Fruit fly (Drosophila melanogaster) whole organism, embryonic: ENCODE measurements around the gene CG17612.
A peak's percentile ranks its signal among the peaks of the same experiment; 100 is the strongest.

Experiments used
- Antp ChIP-seq: fragments of 200-800 bp; sonication (Bioruptor generic); optimal IDR thresholded peaks from 3 replicates; lab custom pipeline; 2016; ENCODE audit warnings: missing biosample characterization, missing genetic modification characterization
- B-H1 ChIP-seq: fragments of 200-800 bp; sonication (Bioruptor generic); IDR thresholded peaks from 3 replicates; pipeline ENCODE4 v1.3.6; 2022; ENCODE audit warnings: missing biosample characterization, missing genetic modification characterization
- Blimp-1 ChIP-seq: fragments of 200-800 bp; sonication (Bioruptor generic); optimal IDR thresholded peaks from 3 replicates; lab custom pipeline; 2018; ENCODE audit warnings: missing biosample characterization, missing genetic modification characterization, mild to moderate bottlenecking, moderate library complexity, missing genetic modification reagents
- CG12071 ChIP-seq: fragments of 200-800 bp; sonication (Bioruptor generic); optimal IDR thresholded peaks from 3 replicates; lab custom pipeline; 2018; ENCODE audit warnings: missing biosample characterization, mild to moderate bottlenecking, missing genetic modification characterization
- CG12219 ChIP-seq: fragments of 200-800 bp; sonication (Bioruptor generic); optimal IDR thresholded peaks from 3 replicates; lab custom pipeline; 2018; ENCODE audit warnings: missing biosample characterization, mild to moderate bottlenecking, missing genetic modification characterization
- CG12236 ChIP-seq: fragments of 200-800 bp; sonication (Bioruptor generic); optimal IDR thresholded peaks from 2 replicates; lab custom pipeline; 2016; ENCODE audit warnings: missing biosample characterization, missing genetic modification characterization
- CG12299 ChIP-seq: fragments of 200-800 bp; sonication (Bioruptor generic); optimal IDR thresholded peaks from 2 replicates; lab custom pipeline; 2018; ENCODE audit warnings: missing biosample characterization, mild to moderate bottlenecking, missing genetic modification characterization
- CG14441 ChIP-seq: fragments of 200-800 bp; sonication (Bioruptor generic); IDR thresholded peaks from 2 replicates; pipeline ENCODE4 v1.3.6; 2022; ENCODE audit warnings: missing biosample characterization, missing genetic modification characterization
- CG16863 ChIP-seq: fragments of 200-800 bp; sonication (Bioruptor generic); optimal IDR thresholded peaks from 3 replicates; lab custom pipeline; 2016; ENCODE audit warnings: missing biosample characterization, missing genetic modification characterization
- CG17359 ChIP-seq: fragments of 200-800 bp; sonication (Bioruptor generic); optimal IDR thresholded peaks from 3 replicates; lab custom pipeline; 2018; ENCODE audit warnings: missing biosample characterization, mild to moderate bottlenecking, missing genetic modification characterization, moderate library complexity
- CG17802 ChIP-seq: fragments of 200-800 bp; sonication (Bioruptor generic); optimal IDR thresholded peaks from 2 replicates; lab custom pipeline; 2018; ENCODE audit warnings: missing biosample characterization, mild to moderate bottlenecking, missing genetic modification characterization, moderate library complexity
- CG2129 ChIP-seq: fragments of 200-800 bp; sonication (Bioruptor generic); IDR thresholded peaks from 2 replicates; pipeline ENCODE4 v1.3.6; 2022; ENCODE audit warnings: missing biosample characterization, missing genetic modification characterization; ENCODE audit not compliant: partially characterized antibody
- CG2875 ChIP-seq: fragments of 200-800 bp; sonication (Bioruptor generic); optimal IDR thresholded peaks from 2 replicates; lab custom pipeline; 2017; ENCODE audit warnings: missing biosample characterization, mild to moderate bottlenecking, missing genetic modification characterization, missing genetic modification reagents
- CG32767 ChIP-seq: fragments of 200-800 bp; sonication (Bioruptor generic); IDR thresholded peaks from 2 replicates; pipeline ENCODE4 v1.3.6; 2022; ENCODE audit warnings: missing biosample characterization, missing genetic modification characterization
- CG34422 ChIP-seq: fragments of 200-800 bp; sonication (Bioruptor generic); IDR thresholded peaks from 3 replicates; pipeline ENCODE4 v1.3.6; 2022; ENCODE audit warnings: missing biosample characterization, missing genetic modification characterization
- CG4707 ChIP-seq: fragments of 200-800 bp; sonication (Bioruptor generic); optimal IDR thresholded peaks from 2 replicates; lab custom pipeline; 2018; ENCODE audit warnings: missing biosample characterization, mild to moderate bottlenecking, missing genetic modification characterization, moderate library complexity
- CG5245 ChIP-seq: fragments of 200-800 bp; sonication (Bioruptor generic); optimal IDR thresholded peaks from 3 replicates; lab custom pipeline; 2016; ENCODE audit warnings: missing biosample characterization, missing genetic modification characterization
- CG6272 ChIP-seq: fragments of 200-800 bp; sonication (Bioruptor generic); IDR thresholded peaks from 2 replicates; pipeline ENCODE4 v1.3.6; 2022; ENCODE audit warnings: missing biosample characterization, missing genetic modification characterization
- CG8944 ChIP-seq: fragments of 200-800 bp; sonication (Bioruptor generic); optimal IDR thresholded peaks from 3 replicates; lab custom pipeline; 2016; ENCODE audit warnings: missing biosample characterization, missing genetic modification characterization
- CG9215 ChIP-seq: fragments of 200-800 bp; sonication (Bioruptor generic); IDR thresholded peaks from 2 replicates; pipeline ENCODE4 v1.3.6; 2022; ENCODE audit warnings: missing biosample characterization, missing genetic modification characterization
- Deaf1 ChIP-seq: fragments of 200-800 bp; optimal IDR thresholded peaks from 3 replicates; lab custom pipeline; 2019; ENCODE audit warnings: missing biosample characterization, mild to moderate bottlenecking, missing genetic modification characterization, moderate library complexity
- Dek ChIP-seq: fragments of 200-800 bp; sonication (Bioruptor generic); optimal IDR thresholded peaks from 3 replicates; lab custom pipeline; 2019; ENCODE audit warnings: missing biosample characterization, mild to moderate bottlenecking, missing genetic modification characterization, moderate library complexity
- E2f2 ChIP-seq: fragments of 200-800 bp; sonication (Bioruptor generic); IDR thresholded peaks from 2 replicates; pipeline ENCODE4 v1.3.6; 2022; ENCODE audit warnings: missing biosample characterization, missing genetic modification characterization
- Lim3 ChIP-seq: fragments of 200-800 bp; sonication (Bioruptor generic); IDR thresholded peaks from 2 replicates; pipeline ENCODE4 v1.3.6; 2022; ENCODE audit warnings: missing biosample characterization, missing genetic modification characterization
- Max ChIP-seq: fragments of 200-800 bp; sonication (Bioruptor generic); optimal IDR thresholded peaks from 2 replicates; lab custom pipeline; 2016; ENCODE audit warnings: missing biosample characterization, mild to moderate bottlenecking, missing genetic modification characterization
- Myb ChIP-seq: fragments of 200-800 bp; sonication (Bioruptor generic); optimal IDR thresholded peaks from 2 replicates; lab custom pipeline; 2016; ENCODE audit warnings: missing biosample characterization, missing genetic modification characterization
- Optix ChIP-seq: fragments of 200-800 bp; sonication (Bioruptor generic); IDR thresholded peaks from 3 replicates; pipeline ENCODE4 v1.3.6; 2022; ENCODE audit warnings: missing biosample characterization, missing genetic modification characterization
- Sry-β ChIP-seq: fragments of 200-800 bp; sonication (Bioruptor generic); optimal IDR thresholded peaks from 2 replicates; lab custom pipeline; 2018; ENCODE audit warnings: missing biosample characterization, mild to moderate bottlenecking, missing genetic modification characterization, moderate library complexity
- Ssrp ChIP-seq: fragments of 200-800 bp; sonication (Bioruptor generic); optimal IDR thresholded peaks from 2 replicates; lab custom pipeline; 2018; ENCODE audit warnings: missing biosample characterization, mild to moderate bottlenecking, missing genetic modification characterization, moderate library complexity
- bab2 ChIP-seq: fragments of 200-800 bp; sonication (Bioruptor generic); optimal IDR thresholded peaks from 2 replicates; lab custom pipeline; 2016; ENCODE audit warnings: missing biosample characterization, missing genetic modification characterization
- br ChIP-seq: fragments of >200 bp; optimal IDR thresholded peaks from 2 replicates; lab custom pipeline; 2017
- dan ChIP-seq: fragments of 200-800 bp; sonication (Bioruptor generic); IDR thresholded peaks from 2 replicates; pipeline ENCODE4 v1.3.6; 2022; ENCODE audit warnings: missing biosample characterization, missing genetic modification characterization
- danr ChIP-seq: fragments of 200-800 bp; sonication (Bioruptor generic); IDR thresholded peaks from 2 replicates; pipeline ENCODE4 v1.3.6; 2022; ENCODE audit warnings: missing biosample characterization, missing genetic modification characterization
- dimm ChIP-seq: fragments of 200-800 bp; sonication (Bioruptor generic); IDR thresholded peaks from 2 replicates; pipeline ENCODE4 v1.3.6; 2022; ENCODE audit warnings: missing biosample characterization, missing genetic modification characterization
- emc ChIP-seq: fragments of 200-800 bp; sonication (Bioruptor generic); optimal IDR thresholded peaks from 2 replicates; lab custom pipeline; 2016; ENCODE audit warnings: missing biosample characterization, missing genetic modification characterization
- eyg ChIP-seq: fragments of 200-800 bp; sonication (Bioruptor generic); optimal IDR thresholded peaks from 3 replicates; lab custom pipeline; 2016; ENCODE audit warnings: missing biosample characterization, missing genetic modification characterization
- fd3F ChIP-seq: fragments of 200-800 bp; sonication (Bioruptor generic); optimal IDR thresholded peaks from 2 replicates; lab custom pipeline; 2018; ENCODE audit warnings: missing biosample characterization, mild to moderate bottlenecking, missing genetic modification characterization, moderate library complexity
- fd64A ChIP-seq: fragments of 200-800 bp; sonication (Bioruptor generic); optimal IDR thresholded peaks from 3 replicates; lab custom pipeline; 2018; ENCODE audit warnings: missing biosample characterization, mild to moderate bottlenecking, missing genetic modification characterization
- hth ChIP-seq: fragments of >200 bp; optimal IDR thresholded peaks from 2 replicates; lab custom pipeline; 2017; ENCODE audit warnings: inconsistent platforms
- jumu ChIP-seq: fragments of 200-800 bp; sonication (Bioruptor generic); optimal IDR thresholded peaks from 3 replicates; lab custom pipeline; 2016; ENCODE audit warnings: missing biosample characterization, missing genetic modification characterization
- nerfin-1 ChIP-seq: fragments of 200-800 bp; sonication (Bioruptor generic); optimal IDR thresholded peaks from 3 replicates; lab custom pipeline; 2019; ENCODE audit warnings: missing biosample characterization, mild to moderate bottlenecking, missing genetic modification characterization, moderate library complexity
- nom ChIP-seq: fragments of 200-800 bp; sonication (Bioruptor generic); optimal IDR thresholded peaks from 2 replicates; lab custom pipeline; 2017; ENCODE audit warnings: missing biosample characterization, missing genetic modification characterization, mild to moderate bottlenecking, moderate library complexity, missing genetic modification reagents
- onecut ChIP-seq: fragments of 200-800 bp; sonication (Bioruptor generic); IDR thresholded peaks from 2 replicates; pipeline ENCODE4 v1.3.6; 2022; ENCODE audit warnings: missing biosample characterization, missing genetic modification characterization
- p53 ChIP-seq: fragments of 200-800 bp; sonication (Bioruptor generic); optimal IDR thresholded peaks from 2 replicates; lab custom pipeline; 2016; ENCODE audit warnings: missing biosample characterization, missing genetic modification characterization
- slbo ChIP-seq: fragments of 200-800 bp; sonication (Bioruptor generic); IDR thresholded peaks from 2 replicates; pipeline ENCODE4 v1.3.6; 2022; ENCODE audit warnings: missing biosample characterization, missing genetic modification characterization
- slou ChIP-seq: fragments of 200-800 bp; sonication (Bioruptor generic); optimal IDR thresholded peaks from 3 replicates; lab custom pipeline; 2016; ENCODE audit warnings: missing biosample characterization, missing genetic modification characterization
- ssp ChIP-seq: fragments of 200-800 bp; sonication (Bioruptor generic); IDR thresholded peaks from 2 replicates; pipeline ENCODE4 v1.3.6; 2022; ENCODE audit warnings: missing biosample characterization, missing genetic modification characterization
- tap ChIP-seq: fragments of 200-800 bp; optimal IDR thresholded peaks from 3 replicates; lab custom pipeline; 2019; ENCODE audit warnings: missing biosample characterization, mild to moderate bottlenecking, missing genetic modification characterization, moderate library complexity
- tna ChIP-seq: fragments of 200-800 bp; sonication (Bioruptor generic); IDR thresholded peaks from 2 replicates; pipeline ENCODE4 v1.3.6; 2022; ENCODE audit warnings: missing biosample characterization, missing genetic modification characterization; ENCODE audit not compliant: partially characterized antibody
- vfl ChIP-seq: fragments of 200-800 bp; sonication (Bioruptor generic); optimal IDR thresholded peaks from 2 replicates; lab custom pipeline; 2016; ENCODE audit warnings: missing biosample characterization, missing genetic modification characterization
- vvl ChIP-seq: fragments of 200-800 bp; sonication (Bioruptor generic); IDR thresholded peaks from 2 replicates; pipeline ENCODE4 v1.3.6; 2022; ENCODE audit warnings: missing biosample characterization, missing genetic modification characterization

CG17612 gene

dm6 chr2L:4350683-4351324, 31.7 kb downstream of the CG17612 start (continued):
- TF ChIP-seq danr (GFP tag; lab: Robert Waterston, UW) (0 out of 2 replicates have a peak, but pooled peaks have one; percentile 14), Myb (peak; percentile 9), CG4707 (GFP tag; lab: Kevin White, UChicago) (peak; percentile 16), CG17802 (tag; lab: Kevin White, UChicago) (peak; percentile 14), Ssrp (peak; percentile 54), Blimp-1 (GFP tag; lab: Kevin White, UChicago) (peak; percentile 55), ssp (GFP tag; lab: Robert Waterston, UW) (0 out of 2 replicates have a peak, but pooled peaks have one; percentile 21), Deaf1 (tag; lab: Kevin White, UChicago) (peak; percentile 11), emc (GFP tag; lab: Kevin White, UChicago) (no peak), slou (no peak), CG17359 (peak; percentile 49), CG12236 (GFP tag; lab: Kevin White, UChicago) (peak; percentile 55), CG34422 (GFP tag; lab: Robert Waterston, UW) (no peak; the same call in 2 of the 3 replicates), br (lab: Kevin White, UChicago) (no peak), tap (tag; lab: Kevin White, UChicago) (no peak), p53 (GFP tag; lab: Kevin White, UChicago) (no peak), CG8944 (GFP tag; lab: Kevin White, UChicago) (peak; percentile 49), nerfin-1 (tag; lab: Kevin White, UChicago) (peak; percentile 51), dimm (no peak), CG16863 (GFP tag; lab: Kevin White, UChicago) (peak; percentile 67), fd64A (no peak), Optix (GFP tag; lab: Robert Waterston, UW) (0 out of 3 replicates have a peak, but pooled peaks have one; percentile 45), nom (GFP tag; lab: Kevin White, UChicago) (no peak), CG5245 (GFP tag; lab: Kevin White, UChicago) (peak; percentile 40), bab2 (GFP tag; lab: Kevin White, UChicago) (peak; percentile 62), dan (no peak; the same call in 1 of the 2 replicates), Antp (GFP tag; lab: Kevin White, UChicago) (peak; percentile 40), CG6272 (GFP tag; lab: Robert Waterston, UW) (no peak), Sry-β (GFP tag; lab: Kevin White, UChicago) (no peak), eyg (GFP tag; lab: Kevin White, UChicago) (no peak), CG32767 (0 out of 2 replicates have a peak, but pooled peaks have one; percentile 24), onecut (GFP tag; lab: Robert Waterston, UW) (peak; percentile 61), jumu (GFP tag; lab: Kevin White, UChicago) (peak; percentile 66), Lim3 (GFP tag; lab: Robert Waterston, UW) (no peak), B-H1 (GFP tag; lab: Robert Waterston, UW) (no peak), CG14441 (GFP tag; lab: Robert Waterston, UW) (no peak), vvl (GFP tag; lab: Robert Waterston, UW) (peak; percentile 77), CG2875 (GFP tag; lab: Kevin White, UChicago) (peak; percentile 16), Max (GFP tag; lab: Kevin White, UChicago) (peak; percentile 68), CG12299 (tag; lab: Kevin White, UChicago) (peak; percentile 22), CG12219 (GFP tag; lab: Kevin White, UChicago) (peak; percentile 36), fd3F (GFP tag; lab: Kevin White, UChicago) (no peak), tna (GFP tag; lab: Robert Waterston, UW) (no peak), CG9215 (GFP tag; lab: Robert Waterston, UW) (0 out of 2 replicates have a peak, but pooled peaks have one; percentile 32), Dek (tag; lab: Kevin White, UChicago) (no peak), vfl (no peak), CG12071 (no peak), E2f2 (GFP tag; lab: Robert Waterston, UW) (peak; percentile 14; the same call in 1 of the 2 replicates), CG2129 (no peak), hth (lab: Kevin White, UChicago) (no peak), slbo (GFP tag; lab: Robert Waterston, UW) (no peak)
